Fruit fly (Drosophila melanogaster) whole organism, embryonic: ENCODE measurements around the gene nompB.
A peak's percentile ranks its signal among the peaks of the same experiment; 100 is the strongest.

ENCODE experiments used
- Ada2b ChIP-seq: fragments of 200-800 bp; sonication (Bioruptor generic); IDR thresholded peaks from 2 replicates; pipeline ENCODE4 v1.3.6; 2022; ENCODE audit warnings: missing biosample characterization, missing genetic modification characterization
- CG10147 ChIP-seq: fragments of 200-800 bp; sonication (Bioruptor generic); optimal IDR thresholded peaks from 2 replicates; lab custom pipeline; 2019; ENCODE audit warnings: missing biosample characterization, mild to moderate bottlenecking, missing genetic modification characterization, moderate library complexity
- CG10462 ChIP-seq: fragments of 200-800 bp; sonication (Bioruptor generic); optimal IDR thresholded peaks from 2 replicates; lab custom pipeline; 2016; ENCODE audit warnings: missing biosample characterization, missing genetic modification characterization
- CG12071 ChIP-seq: fragments of 200-800 bp; sonication (Bioruptor generic); optimal IDR thresholded peaks from 3 replicates; lab custom pipeline; 2018; ENCODE audit warnings: missing biosample characterization, mild to moderate bottlenecking, missing genetic modification characterization
- CG12744 ChIP-seq: fragments of 200-800 bp; sonication (Bioruptor generic); optimal IDR thresholded peaks from 2 replicates; lab custom pipeline; 2016; ENCODE audit warnings: missing biosample characterization, missing genetic modification characterization
- CG12769 ChIP-seq: fragments of 200-800 bp; sonication (Bioruptor generic); optimal IDR thresholded peaks from 2 replicates; lab custom pipeline; 2019; ENCODE audit warnings: missing biosample characterization, mild to moderate bottlenecking, missing genetic modification characterization, moderate library complexity
- CG13123 ChIP-seq: fragments of 200-800 bp; sonication (Bioruptor generic); optimal IDR thresholded peaks from 2 replicates; lab custom pipeline; 2016; ENCODE audit warnings: missing biosample characterization, missing genetic modification characterization
- CG13624 ChIP-seq: fragments of 200-800 bp; sonication (Bioruptor generic); optimal IDR thresholded peaks from 2 replicates; lab custom pipeline; 2016; ENCODE audit warnings: missing biosample characterization, missing genetic modification characterization
- CG14667 ChIP-seq: fragments of 200-800 bp; sonication (Bioruptor generic); IDR thresholded peaks from 2 replicates; pipeline ENCODE4 v1.3.6; 2022; ENCODE audit warnings: missing biosample characterization, missing genetic modification characterization
- CG14860 ChIP-seq: fragments of 200-800 bp; sonication (Bioruptor generic); IDR thresholded peaks from 3 replicates; pipeline ENCODE4 v1.3.6; 2022; ENCODE audit warnings: missing biosample characterization, missing genetic modification characterization; ENCODE audit not compliant: partially characterized antibody
- CG1602 ChIP-seq: fragments of 200-800 bp; sonication (Bioruptor generic); optimal IDR thresholded peaks from 3 replicates; lab custom pipeline; 2016; ENCODE audit warnings: missing biosample characterization, missing genetic modification characterization
- CG16779 ChIP-seq: fragments of 200-800 bp; sonication (Bioruptor generic); IDR thresholded peaks from 2 replicates; pipeline ENCODE4 v1.3.6; 2022; ENCODE audit warnings: missing biosample characterization, missing genetic modification characterization
- CG17359 ChIP-seq: fragments of 200-800 bp; sonication (Bioruptor generic); optimal IDR thresholded peaks from 3 replicates; lab custom pipeline; 2018; ENCODE audit warnings: missing biosample characterization, mild to moderate bottlenecking, missing genetic modification characterization, moderate library complexity
- CG17361 ChIP-seq: fragments of 200-800 bp; sonication (Bioruptor generic); IDR thresholded peaks from 3 replicates; pipeline ENCODE4 v1.3.6; 2022; ENCODE audit warnings: missing biosample characterization, missing genetic modification characterization
- CG2875 ChIP-seq: fragments of 200-800 bp; sonication (Bioruptor generic); optimal IDR thresholded peaks from 2 replicates; lab custom pipeline; 2017; ENCODE audit warnings: missing biosample characterization, mild to moderate bottlenecking, missing genetic modification characterization, missing genetic modification reagents
- CG31365 ChIP-seq: fragments of 200-800 bp; sonication (Bioruptor generic); optimal IDR thresholded peaks from 2 replicates; lab custom pipeline; 2018; ENCODE audit warnings: missing biosample characterization, mild to moderate bottlenecking, missing genetic modification characterization
- CG4424 ChIP-seq: fragments of 200-800 bp; sonication (Bioruptor generic); optimal IDR thresholded peaks from 3 replicates; lab custom pipeline; 2016; ENCODE audit warnings: missing biosample characterization, missing genetic modification characterization
- CG5180 ChIP-seq: fragments of 200-800 bp; sonication (Bioruptor generic); optimal IDR thresholded peaks from 3 replicates; lab custom pipeline; 2017; ENCODE audit warnings: missing biosample characterization, missing genetic modification characterization, mild to moderate bottlenecking, moderate library complexity, missing genetic modification reagents
- CG6683 ChIP-seq: fragments of 200-800 bp; sonication (Bioruptor generic); optimal IDR thresholded peaks from 2 replicates; lab custom pipeline; 2017; ENCODE audit warnings: missing biosample characterization, mild to moderate bottlenecking, missing genetic modification characterization, missing genetic modification reagents
- CG6791 ChIP-seq: fragments of 200-800 bp; sonication (Bioruptor generic); IDR thresholded peaks from 3 replicates; pipeline ENCODE4 v1.3.6; 2022; ENCODE audit warnings: missing biosample characterization, missing genetic modification characterization; ENCODE audit not compliant: partially characterized antibody
- CG7556 ChIP-seq: fragments of 200-800 bp; sonication (Bioruptor generic); optimal IDR thresholded peaks from 2 replicates; lab custom pipeline; 2017; ENCODE audit warnings: missing biosample characterization, mild to moderate bottlenecking, missing genetic modification characterization
- CG8388 ChIP-seq: fragments of 200-800 bp; sonication (Bioruptor generic); optimal IDR thresholded peaks from 2 replicates; lab custom pipeline; 2019; ENCODE audit warnings: missing biosample characterization, mild to moderate bottlenecking, missing genetic modification characterization, moderate library complexity
- CG9797 ChIP-seq: fragments of 200-800 bp; sonication (Bioruptor generic); optimal IDR thresholded peaks from 3 replicates; lab custom pipeline; 2018; ENCODE audit warnings: missing biosample characterization, mild to moderate bottlenecking, missing genetic modification characterization
- CG9932 ChIP-seq: fragments of 200-800 bp; sonication (Bioruptor generic); IDR thresholded peaks from 2 replicates; pipeline ENCODE4 v1.3.6; 2022; ENCODE audit warnings: missing biosample characterization, missing genetic modification characterization
- CTCF ChIP-seq: fragments of 200-800 bp; sonication (Bioruptor generic); optimal IDR thresholded peaks from 2 replicates; lab custom pipeline; 2017; ENCODE audit warnings: missing biosample characterization, mild to moderate bottlenecking, missing genetic modification characterization, moderate library complexity
- E2f1 ChIP-seq: fragments of 200-800 bp; sonication (Bioruptor generic); IDR thresholded peaks from 2 replicates; pipeline ENCODE4 v1.3.6; 2022; ENCODE audit warnings: missing biosample characterization, missing genetic modification characterization
- HmgZ ChIP-seq: fragments of 200-800 bp; sonication (Bioruptor generic); optimal IDR thresholded peaks from 2 replicates; lab custom pipeline; 2018; ENCODE audit warnings: missing biosample characterization, mild to moderate bottlenecking, missing genetic modification characterization
- Mrtf ChIP-seq: fragments of 200-800 bp; sonication (Bioruptor generic); IDR thresholded peaks from 3 replicates; pipeline ENCODE4 v1.3.6; 2022; ENCODE audit warnings: missing biosample characterization, missing genetic modification characterization
- Oli ChIP-seq: fragments of 200-800 bp; sonication (Bioruptor generic); optimal IDR thresholded peaks from 2 replicates; lab custom pipeline; 2018; ENCODE audit warnings: missing biosample characterization, mild to moderate bottlenecking, missing genetic modification characterization, moderate library complexity
- Pdp1 ChIP-seq, 2 experiments: fragments of 200-800 bp; sonication (Bioruptor generic); optimal IDR thresholded peaks; 3 replicates each; lab custom pipeline; 2016; ENCODE audit warnings: missing biosample characterization in 2 of 2, missing genetic modification characterization in 2 of 2, mild to moderate bottlenecking in 1 of 2, moderate library complexity in 1 of 2
- Tbp ChIP-seq: fragments of >200 bp; optimal IDR thresholded peaks from 2 replicates; lab custom pipeline; 2018; ENCODE audit warnings: missing biosample characterization, missing genetic modification characterization
- YL-1 ChIP-seq: fragments of 200-800 bp; sonication (Bioruptor generic); optimal IDR thresholded peaks from 3 replicates; lab custom pipeline; 2017; ENCODE audit warnings: missing biosample characterization, mild to moderate bottlenecking, missing genetic modification characterization
- ato ChIP-seq: fragments of 200-800 bp; sonication (Bioruptor generic); IDR thresholded peaks from 2 replicates; pipeline ENCODE4 v1.3.6; 2022; ENCODE audit warnings: missing biosample characterization, missing genetic modification characterization; ENCODE audit not compliant: partially characterized antibody
- az2 ChIP-seq: fragments of 200-800 bp; sonication (Bioruptor generic); optimal IDR thresholded peaks from 3 replicates; lab custom pipeline; 2016; ENCODE audit warnings: missing biosample characterization, missing genetic modification characterization
- caup ChIP-seq: fragments of 200-800 bp; sonication (Bioruptor generic); optimal IDR thresholded peaks from 3 replicates; lab custom pipeline; 2017; ENCODE audit warnings: missing biosample characterization, mild to moderate bottlenecking, missing genetic modification characterization, moderate library complexity; ENCODE audit not compliant: severe bottlenecking
- fd102C ChIP-seq: fragments of 200-800 bp; sonication (Bioruptor generic); optimal IDR thresholded peaks from 2 replicates; lab custom pipeline; 2018; ENCODE audit warnings: missing biosample characterization, mild to moderate bottlenecking, missing genetic modification characterization, moderate library complexity
- hb ChIP-seq: fragments of 200-800 bp; sonication (Bioruptor generic); IDR thresholded peaks from 3 replicates; pipeline ENCODE4 v1.3.6; 2022; ENCODE audit warnings: missing biosample characterization, missing genetic modification characterization; ENCODE audit not compliant: partially characterized antibody
- kni ChIP-seq: fragments of 200-800 bp; sonication (Bioruptor generic); optimal IDR thresholded peaks from 3 replicates; lab custom pipeline; 2017; ENCODE audit warnings: mild to moderate bottlenecking, missing biosample characterization, missing genetic modification reagents, missing genetic modification characterization
- mld ChIP-seq: fragments of 200-800 bp; sonication (Bioruptor generic); IDR thresholded peaks from 3 replicates; pipeline ENCODE4 v1.3.6; 2022; ENCODE audit warnings: missing biosample characterization, missing genetic modification characterization; ENCODE audit not compliant: partially characterized antibody
- nom ChIP-seq: fragments of 200-800 bp; sonication (Bioruptor generic); optimal IDR thresholded peaks from 2 replicates; lab custom pipeline; 2017; ENCODE audit warnings: missing biosample characterization, missing genetic modification characterization, mild to moderate bottlenecking, moderate library complexity, missing genetic modification reagents
- sens ChIP-seq: fragments of 200-800 bp; sonication (Bioruptor generic); peaks from one replicate; lab custom pipeline; 2016; ENCODE audit warnings: missing biosample characterization, missing genetic modification characterization
- sima ChIP-seq: fragments of 200-800 bp; sonication (Bioruptor generic); optimal IDR thresholded peaks from 2 replicates; lab custom pipeline; 2016; ENCODE audit warnings: missing biosample characterization, missing genetic modification characterization
- ssp ChIP-seq: fragments of 200-800 bp; sonication (Bioruptor generic); IDR thresholded peaks from 2 replicates; pipeline ENCODE4 v1.3.6; 2022; ENCODE audit warnings: missing biosample characterization, missing genetic modification characterization
- tap ChIP-seq: fragments of 200-800 bp; optimal IDR thresholded peaks from 3 replicates; lab custom pipeline; 2019; ENCODE audit warnings: missing biosample characterization, mild to moderate bottlenecking, missing genetic modification characterization, moderate library complexity
- tna ChIP-seq: fragments of 200-800 bp; sonication (Bioruptor generic); IDR thresholded peaks from 2 replicates; pipeline ENCODE4 v1.3.6; 2022; ENCODE audit warnings: missing biosample characterization, missing genetic modification characterization; ENCODE audit not compliant: partially characterized antibody
- vnd ChIP-seq: fragments of 200-800 bp; sonication (Bioruptor generic); IDR thresholded peaks from 3 replicates; pipeline ENCODE4 v1.3.6; 2022; ENCODE audit warnings: missing biosample characterization, missing genetic modification characterization; ENCODE audit not compliant: partially characterized antibody
- vvl ChIP-seq: fragments of 200-800 bp; sonication (Bioruptor generic); IDR thresholded peaks from 2 replicates; pipeline ENCODE4 v1.3.6; 2022; ENCODE audit warnings: missing biosample characterization, missing genetic modification characterization
- wor ChIP-seq: fragments of 200-800 bp; sonication (Bioruptor generic); IDR thresholded peaks from 2 replicates; pipeline ENCODE4 v1.3.6; 2022; ENCODE audit warnings: missing biosample characterization, missing genetic modification characterization
- zen ChIP-seq: fragments of 200-800 bp; sonication (Bioruptor generic); optimal IDR thresholded peaks from 3 replicates; lab custom pipeline; 2018; ENCODE audit warnings: missing biosample characterization, mild to moderate bottlenecking, missing genetic modification characterization, moderate library complexity

nompB gene

DNA sequence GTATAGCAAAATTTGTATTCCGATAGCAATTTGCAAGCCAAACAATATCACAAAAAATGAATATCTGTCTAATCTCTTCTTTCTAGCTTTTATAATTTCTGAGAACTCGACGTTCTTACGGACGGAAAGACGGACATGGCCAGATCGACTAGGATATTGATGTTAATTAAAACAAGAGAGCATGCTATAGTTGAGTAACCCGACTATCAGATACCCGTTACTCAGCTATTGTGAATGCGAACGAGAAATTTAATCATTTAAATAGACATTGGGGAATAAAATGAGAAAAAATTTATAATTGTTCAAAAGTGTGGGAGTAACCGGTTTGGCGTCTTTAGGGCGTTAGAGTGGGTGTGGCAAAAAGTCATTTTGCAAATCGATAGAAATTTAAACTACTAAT is 31.3 kb upstream of the nompB start (continued):
- TF ChIP-seq CG5180 (GFP tag; lab: Kevin White, UChicago) (no peak), Pdp1 (GFP tag; optimal IDR thresholded peaks at IDR 0.05; lab: Kevin White, UChicago) (no peak), CG12769 (tag; lab: Kevin White, UChicago) (no peak), Tbp (GFP tag; lab: Kevin White, UChicago) (no peak), CG9797 (GFP tag; lab: Kevin White, UChicago) (no peak), zen (tag; lab: Kevin White, UChicago) (no peak), CG14667 (no peak), CG6791 (peak; percentile 56; the same call in 2 of the 3 replicates), hb (GFP tag; lab: Robert Waterston, UW) (peak; percentile 60; the same call in 2 of the 3 replicates), wor (GFP tag; lab: Robert Waterston, UW) (no peak), CG6683 (GFP tag; lab: Kevin White, UChicago) (no peak), CG12071 (no peak), Oli (tag; lab: Kevin White, UChicago) (no peak), CG8388 (GFP tag; lab: Kevin White, UChicago) (no peak), vnd (GFP tag; lab: Robert Waterston, UW) (peak; percentile 38; the same call in 2 of the 3 replicates), CG13123 (no peak), nom (GFP tag; lab: Kevin White, UChicago) (no peak), ssp (no peak), tna (GFP tag; lab: Robert Waterston, UW) (peak; percentile 40; the same call in 1 of the 2 replicates), CG9932 (no peak), sima (GFP tag; lab: Kevin White, UChicago) (no peak), caup (GFP tag; lab: Kevin White, UChicago) (no peak), HmgZ (no peak), mld (GFP tag; lab: Robert Waterston, UW) (0 out of 3 replicates have a peak, but pooled peaks have one; percentile 62), Ada2b (GFP tag; lab: Robert Waterston, UW) (no peak), tap (tag; lab: Kevin White, UChicago) (no peak), CG14860 (GFP tag; lab: Robert Waterston, UW) (peak; percentile 46; the same call in 1 of the 3 replicates), fd102C (GFP tag; lab: Kevin White, UChicago) (no peak), CG2875 (GFP tag; lab: Kevin White, UChicago) (no peak), CG12744 (no peak), ato (GFP tag; lab: Robert Waterston, UW) (peak; percentile 35; the same call in 1 of the 2 replicates)

DNA sequence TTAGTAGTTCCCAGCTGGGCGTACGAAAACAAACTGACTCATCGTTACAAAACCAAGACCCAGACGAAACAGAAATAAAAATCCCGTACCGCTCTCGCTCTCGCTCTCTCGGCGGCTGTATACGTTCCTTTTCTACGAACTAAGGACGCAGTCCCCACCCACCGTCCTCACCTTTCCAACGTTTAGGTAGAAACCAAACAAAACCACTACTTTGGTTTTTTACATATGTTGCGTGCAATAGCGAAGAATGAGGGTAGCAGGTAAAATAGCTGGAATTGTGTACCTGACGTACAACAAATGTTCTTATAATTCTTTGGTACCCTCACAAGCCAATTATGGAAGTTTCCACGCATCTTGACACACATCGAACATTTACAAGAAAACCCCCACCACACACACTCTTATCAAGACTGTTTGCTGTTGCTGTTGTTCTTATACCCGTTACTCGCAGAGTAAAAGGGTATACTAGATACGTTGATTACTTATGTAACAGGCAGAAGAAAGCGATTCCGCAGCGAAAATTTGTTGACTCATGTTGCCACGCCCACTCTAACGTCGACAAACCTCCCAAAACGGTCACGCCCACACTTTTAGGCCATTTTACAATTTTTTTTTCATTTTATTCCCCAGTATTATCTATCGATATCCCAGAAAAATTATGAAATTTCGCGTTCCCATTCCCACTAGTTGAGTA is 29.7 kb upstream of the nompB start:
- TF ChIP-seq CG17361 (GFP tag; lab: Robert Waterston, UW), result peak; percentile 52; the same call in 2 of the 3 replicates
- TF ChIP-seq YL-1 (GFP tag; lab: Kevin White, UChicago), result no peak
- no peak for TF ChIP-seq CG17359 (tag; lab: Kevin White, UChicago)
- no peak for TF ChIP-seq CG13624
- TF ChIP-seq CG4424, result peak; percentile 40
- no peak for TF ChIP-seq CTCF (GFP tag; lab: Kevin White, UChicago)
- peak; percentile 89 for TF ChIP-seq sens (GFP tag; lab: Kevin White, UChicago)
- TF ChIP-seq E2f1 (GFP tag; lab: Robert Waterston, UW), result 0 out of 2 replicates have a peak, but pooled peaks have one; percentile 13
- peak; percentile 7; the same call in 1 of the 2 replicates for TF ChIP-seq vvl (GFP tag; lab: Robert Waterston, UW)
- peak; percentile 10 for TF ChIP-seq CG10147
- TF ChIP-seq CG7556 (GFP tag; lab: Kevin White, UChicago), result peak; percentile 41
- TF ChIP-seq CG16779 (GFP tag; lab: Robert Waterston, UW), result no peak
- TF ChIP-seq az2 (GFP tag; lab: Kevin White, UChicago), result peak; percentile 41
- peak; percentile 93 for TF ChIP-seq kni (GFP tag; lab: Kevin White, UChicago)
- TF ChIP-seq CG10462, result no peak
- TF ChIP-seq CG5180 (GFP tag; lab: Kevin White, UChicago), result no peak
- TF ChIP-seq Mrtf (GFP tag; lab: Robert Waterston, UW), result 0 out of 3 replicates have a peak, but pooled peaks have one; percentile 6
- no peak for TF ChIP-seq CG31365 (tag; lab: Kevin White, UChicago)
- peak; percentile 25 for TF ChIP-seq CG1602 (GFP tag; lab: Kevin White, UChicago)
